Fruit fly (Drosophila melanogaster): ENCODE measurements around the gene Gnpnat.

Gnpnat gene

DNA sequence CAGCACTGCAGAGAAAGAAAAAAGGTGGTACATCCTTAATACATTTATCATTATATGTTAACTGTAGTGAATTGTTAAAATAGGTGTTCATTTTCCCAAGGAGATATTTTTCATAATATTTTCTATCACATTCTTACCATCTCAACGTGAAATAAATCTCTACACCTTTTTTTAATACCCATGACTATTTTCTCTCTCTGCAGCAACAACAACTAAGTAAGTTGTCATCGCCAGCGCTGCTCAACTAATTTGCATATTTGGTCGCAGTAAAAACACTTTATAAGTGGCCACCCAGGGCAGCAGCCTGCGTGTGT lies 47.6 kb upstream of the Gnpnat start (continued):
- peak; percentile 39 for TF ChIP-seq Asciz (GFP tag; optimal IDR thresholded peaks at IDR 0.05)
- no peak for TF ChIP-seq seq (GFP tag; IDR thresholded peaks at IDR 0.05)
- TF ChIP-seq CG2120 (GFP tag; optimal IDR thresholded peaks at IDR 0.05), result peak; percentile 0
- peak; percentile 14 for TF ChIP-seq Dek (tag; optimal IDR thresholded peaks at IDR 0.05)
- TF ChIP-seq Nf-YA (GFP tag; IDR thresholded peaks at IDR 0.05), result no peak
- TF ChIP-seq Hr39 (optimal IDR thresholded peaks at IDR 0.05), result no peak
- TF ChIP-seq CG2875 (GFP tag; optimal IDR thresholded peaks at IDR 0.05), result peak; percentile 5
- TF ChIP-seq zfh1 (GFP tag; IDR thresholded peaks at IDR 0.05), result peak; percentile 33; the same call in 1 of the 3 replicates
- TF ChIP-seq lmd (GFP tag; IDR thresholded peaks at IDR 0.05), result peak; percentile 39; the same call in 1 of the 2 replicates
- peak; percentile 30 for TF ChIP-seq CG10267 (tag; optimal IDR thresholded peaks at IDR 0.05)
- no peak for TF ChIP-seq bbx (GFP tag; IDR thresholded peaks at IDR 0.05; ENCODE audit: partially characterized antibody)
- peak; percentile 61 for TF ChIP-seq CG12391 (tag; optimal IDR thresholded peaks at IDR 0.05)
- TF ChIP-seq sens (GFP tag), result peak; percentile 95
- no peak for TF ChIP-seq prd (optimal IDR thresholded peaks at IDR 0.05)
- TF ChIP-seq prd (GFP tag; IDR thresholded peaks at IDR 0.05), result peak; percentile 36; the same call in 1 of the 3 replicates
- no peak for TF ChIP-seq HLHmδ (GFP tag; optimal IDR thresholded peaks at IDR 0.05)
- peak; percentile 12 for TF ChIP-seq Atf-2 (GFP tag; optimal IDR thresholded peaks at IDR 0.05)
- TF ChIP-seq Spps (tag; optimal IDR thresholded peaks at IDR 0.05), result peak; percentile 36
- peak; percentile 74 for TF ChIP-seq vvl (GFP tag; IDR thresholded peaks at IDR 0.05)
- TF ChIP-seq Med (GFP tag), result peak; percentile 78
- TF ChIP-seq CG8924 (tag; optimal IDR thresholded peaks at IDR 0.05), result peak; percentile 37
- peak; percentile 22 for TF ChIP-seq CG18599 (GFP tag; optimal IDR thresholded peaks at IDR 0.05)
- TF ChIP-seq ftz-f1 (GFP tag; optimal IDR thresholded peaks at IDR 0.05), result no peak
- TF ChIP-seq Pdp1 (GFP tag; optimal IDR thresholded peaks at IDR 0.05), result peak in 1 of 2 experiments; percentile 11
- no peak for TF ChIP-seq twi (tag; optimal IDR thresholded peaks at IDR 0.05)
- TF ChIP-seq Hey (tag; optimal IDR thresholded peaks at IDR 0.05), result no peak
- TF ChIP-seq CG1603 (tag; optimal IDR thresholded peaks at IDR 0.05), result peak; percentile 71
- TF ChIP-seq D (optimal IDR thresholded peaks at IDR 0.05), result no peak
- TF ChIP-seq D (GFP tag; optimal IDR thresholded peaks at IDR 0.05), result peak; percentile 37
- TF ChIP-seq CG10431 (GFP tag; optimal IDR thresholded peaks at IDR 0.05), result no peak
- peak; percentile 52 for TF ChIP-seq CG10209 (GFP tag; optimal IDR thresholded peaks at IDR 0.05)
- no peak for TF ChIP-seq btn (GFP tag; optimal IDR thresholded peaks at IDR 0.05)
- TF ChIP-seq Ssrp (tag; optimal IDR thresholded peaks at IDR 0.05), result peak; percentile 53
- peak; percentile 40; the same call in 1 of the 2 replicates for TF ChIP-seq Xrp1 (GFP tag; IDR thresholded peaks at IDR 0.05)
- TF ChIP-seq CG15011 (GFP tag; optimal IDR thresholded peaks at IDR 0.05), result no peak
- no peak for TF ChIP-seq Dip2 (GFP tag; IDR thresholded peaks at IDR 0.05)
- TF ChIP-seq tap (tag; optimal IDR thresholded peaks at IDR 0.05), result peak; percentile 32
- TF ChIP-seq Abd-B (GFP tag; optimal IDR thresholded peaks at IDR 0.05), result peak; percentile 51
- TF ChIP-seq CG17612 (GFP tag; IDR thresholded peaks at IDR 0.05), result no peak
- peak; percentile 62 for TF ChIP-seq CG2678 (tag; optimal IDR thresholded peaks at IDR 0.05)
- 0 out of 2 replicates have a peak, but pooled peaks have one; percentile 16 for TF ChIP-seq CG10959 (GFP tag; IDR thresholded peaks at IDR 0.05)
- TF ChIP-seq az2 (GFP tag; optimal IDR thresholded peaks at IDR 0.05), result peak; percentile 41
- TF ChIP-seq sr (GFP tag; IDR thresholded peaks at IDR 0.05), result no peak
- TF ChIP-seq fd96Cb (tag; optimal IDR thresholded peaks at IDR 0.05), result peak; percentile 59
- TF ChIP-seq insv (GFP tag; optimal IDR thresholded peaks at IDR 0.05), result no peak
- no peak for TF ChIP-seq vfl (GFP tag; optimal IDR thresholded peaks at IDR 0.05)
- TF ChIP-seq CG32532 (GFP tag; IDR thresholded peaks at IDR 0.05), result no peak
- TF ChIP-seq CG3281 (GFP tag; optimal IDR thresholded peaks at IDR 0.05), result no peak
- peak; percentile 8 for TF ChIP-seq CG17568 (GFP tag; optimal IDR thresholded peaks at IDR 0.05)
- TF ChIP-seq CG17359 (tag; optimal IDR thresholded peaks at IDR 0.05), result peak; percentile 61
- 0 out of 2 replicates have a peak, but pooled peaks have one; percentile 15 for TF ChIP-seq sob (GFP tag; IDR thresholded peaks at IDR 0.05)
- TF ChIP-seq ems (GFP tag; optimal IDR thresholded peaks at IDR 0.05), result no peak
